Worm (Caenorhabditis elegans): ENCODE data around the gene F41C3.7.

DNA sequence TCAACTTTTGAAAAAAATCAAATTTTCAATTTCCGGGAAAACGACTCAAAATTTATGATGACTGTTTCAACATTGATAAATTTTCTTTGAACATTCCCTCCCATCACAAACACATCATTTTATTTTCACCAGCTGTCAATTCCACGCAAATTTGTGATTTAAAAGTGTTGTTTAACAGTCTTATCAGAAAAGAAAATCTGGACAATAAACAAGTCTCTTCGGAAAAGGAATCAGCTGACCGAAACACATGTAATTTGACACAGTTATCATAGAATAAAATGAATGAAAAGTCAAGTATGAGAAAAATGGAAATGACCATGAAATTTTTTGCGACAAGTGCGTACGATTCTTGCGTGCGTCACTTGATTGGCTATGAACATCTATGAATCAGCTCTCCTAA, 39.3 kb downstream of the F41C3.7 start:
- TF ChIP-seq skn-1 (tag; optimal IDR thresholded peaks at IDR 0.05) (no peak), snpc-4 (tag; optimal IDR thresholded peaks at IDR 0.05) (no peak), nhr-11 (tag; optimal IDR thresholded peaks at IDR 0.05) (no peak), unc-62 (GFP tag; optimal IDR thresholded peaks at IDR 0.05) (no peak), ama-1 (optimal IDR thresholded peaks at IDR 0.05) (no peak), ztf-11 (tag; optimal IDR thresholded peaks at IDR 0.05) (no peak), ceh-82 (tag; optimal IDR thresholded peaks at IDR 0.05) (no peak), lin-15B (tag; optimal IDR thresholded peaks at IDR 0.05) (no peak), xbp-1 (tag; optimal IDR thresholded peaks at IDR 0.05) (no peak)

Data from whole organism, L1 larva.